Worm (Caenorhabditis elegans) whole organism, late embryonic: ENCODE measurements around the gene C14E2.7.

Experiments
- C08G9.2 ChIP-seq: sonication (generic microtip); optimal IDR thresholded peaks from 2 replicates; lab custom pipeline; 2016; ENCODE audit warnings: mild to moderate bottlenecking, missing genetic modification characterization, moderate library complexity, missing compliant biosample characterization
- K09A11.1 ChIP-seq: sonication (generic microtip); optimal IDR thresholded peaks from 2 replicates; lab custom pipeline; 2017; ENCODE audit warnings: antibody characterized with exemption, mild to moderate bottlenecking, missing genetic modification characterization, missing compliant biosample characterization; ENCODE audit not compliant: insufficient read depth
- T23F11.4 ChIP-seq: fragments of 200-800 bp; sonication (Bioruptor generic); optimal IDR thresholded peaks from 2 replicates; lab custom pipeline; 2018; ENCODE audit warnings: mild to moderate bottlenecking, missing genetic modification characterization, missing compliant biosample characterization
- ama-1 ChIP-seq: fragments of 150-350 bp; optimal IDR thresholded peaks from 2 replicates; lab custom pipeline; 2014
- ceh-18 ChIP-seq: sonication (generic microtip); optimal IDR thresholded peaks from 2 replicates; lab custom pipeline; 2016; ENCODE audit warnings: missing genetic modification characterization, missing compliant biosample characterization
- ceh-22 ChIP-seq: sonication (generic microtip); optimal IDR thresholded peaks from 2 replicates; lab custom pipeline; 2017; ENCODE audit warnings: missing biosample characterization, missing genetic modification characterization
- ceh-31 ChIP-seq: sonication (generic microtip); optimal IDR thresholded peaks from 2 replicates; lab custom pipeline; 2016; ENCODE audit warnings: missing genetic modification characterization, missing compliant biosample characterization
- ceh-48 ChIP-seq: sonication (generic microtip); optimal IDR thresholded peaks from 2 replicates; lab custom pipeline; 2016; ENCODE audit warnings: missing genetic modification characterization, inconsistent platforms, missing compliant biosample characterization
- che-1 ChIP-seq: sonication (generic microtip); optimal IDR thresholded peaks from 2 replicates; lab custom pipeline; 2016; ENCODE audit warnings: mild to moderate bottlenecking, missing genetic modification characterization, missing compliant biosample characterization
- dmd-4 ChIP-seq: sonication (generic microtip); optimal IDR thresholded peaks from 2 replicates; lab custom pipeline; 2016; ENCODE audit warnings: borderline replicate concordance, missing genetic modification characterization, missing compliant biosample characterization
- dve-1 ChIP-seq: sonication (generic microtip); optimal IDR thresholded peaks from 2 replicates; lab custom pipeline; 2017; ENCODE audit warnings: antibody characterized with exemption, mild to moderate bottlenecking, missing genetic modification characterization, missing compliant biosample characterization
- elt-2 ChIP-seq: sonication (generic microtip); optimal IDR thresholded peaks from 2 replicates; lab custom pipeline; 2016; ENCODE audit warnings: missing genetic modification reagents, missing genetic modification characterization, missing compliant biosample characterization
- fkh-10 ChIP-seq: fragments of 150-350 bp; optimal IDR thresholded peaks from 2 replicates; lab custom pipeline; 2014; ENCODE audit warnings: missing biosample characterization, missing genetic modification reagents, missing genetic modification characterization
- hlh-15 ChIP-seq: sonication (generic microtip); optimal IDR thresholded peaks from 2 replicates; lab custom pipeline; 2016; ENCODE audit warnings: missing genetic modification characterization, missing compliant biosample characterization
- hlh-6 ChIP-seq: sonication (generic microtip); optimal IDR thresholded peaks from 2 replicates; lab custom pipeline; 2016; ENCODE audit warnings: missing genotype, missing genetic modification characterization, missing compliant biosample characterization
- hlh-8 ChIP-seq: sonication (generic microtip); optimal IDR thresholded peaks from 2 replicates; lab custom pipeline; 2016; ENCODE audit warnings: missing genotype, missing genetic modification characterization, missing compliant biosample characterization
- lim-6 ChIP-seq: sonication (generic microtip); optimal IDR thresholded peaks from 2 replicates; lab custom pipeline; 2016; ENCODE audit warnings: missing genetic modification characterization, missing compliant biosample characterization
- madf-2 ChIP-seq: sonication (generic microtip); optimal IDR thresholded peaks from 2 replicates; lab custom pipeline; 2017; ENCODE audit warnings: missing genetic modification characterization, missing compliant biosample characterization
- nhr-11 ChIP-seq: fragments of 150-350 bp; optimal IDR thresholded peaks from 2 replicates; lab custom pipeline; 2014; ENCODE audit warnings: missing biosample characterization, missing genetic modification characterization
- nhr-232 ChIP-seq: sonication (generic microtip); optimal IDR thresholded peaks from 2 replicates; lab custom pipeline; 2016; ENCODE audit warnings: missing genetic modification characterization, missing compliant biosample characterization
- npax-4 ChIP-seq: sonication (generic microtip); optimal IDR thresholded peaks from 2 replicates; lab custom pipeline; 2016; ENCODE audit warnings: missing genetic modification characterization, missing compliant biosample characterization
- odd-2 ChIP-seq: sonication (generic microtip); optimal IDR thresholded peaks from 2 replicates; lab custom pipeline; 2017; ENCODE audit warnings: antibody characterized with exemption, mild to moderate bottlenecking, missing genetic modification characterization, missing compliant biosample characterization
- pax-1 ChIP-seq: fragments of 150-350 bp; optimal IDR thresholded peaks from 2 replicates; lab custom pipeline; 2014; ENCODE audit warnings: missing biosample characterization, missing genetic modification characterization
- pha-2 ChIP-seq: sonication (generic microtip); optimal IDR thresholded peaks from 2 replicates; lab custom pipeline; 2017; ENCODE audit warnings: mild to moderate bottlenecking, missing genetic modification characterization, missing compliant biosample characterization
- pha-4 ChIP-seq: fragments of 150-350 bp; optimal IDR thresholded peaks from 2 replicates; lab custom pipeline; 2018; ENCODE audit warnings: missing biosample characterization, missing genetic modification reagents, missing genetic modification characterization
- pqm-1 ChIP-seq: sonication (generic microtip); optimal IDR thresholded peaks from 2 replicates; lab custom pipeline; 2016; ENCODE audit warnings: missing genetic modification characterization, missing compliant biosample characterization
- pros-1 ChIP-seq: fragments of 150-350 bp; optimal IDR thresholded peaks from 2 replicates; lab custom pipeline; 2014; ENCODE audit warnings: missing biosample characterization, missing genetic modification reagents, missing genetic modification characterization
- rnt-1 ChIP-seq: sonication (generic microtip); optimal IDR thresholded peaks from 2 replicates; lab custom pipeline; 2016; ENCODE audit warnings: missing genetic modification characterization, missing compliant biosample characterization
- sdc-2 ChIP-seq: sonication (generic microtip); optimal IDR thresholded peaks from 2 replicates; lab custom pipeline; 2016; ENCODE audit warnings: missing genotype, missing genetic modification characterization, missing compliant biosample characterization
- sox-2 ChIP-seq: fragments of 200-800 bp; sonication (Bioruptor generic); IDR thresholded peaks from 2 replicates; pipeline ENCODE4 v1.3.6; 2022; ENCODE audit warnings: missing genetic modification reagents, missing genetic modification characterization, missing compliant biosample characterization
- sox-4 ChIP-seq: sonication (generic microtip); optimal IDR thresholded peaks from 2 replicates; lab custom pipeline; 2017; ENCODE audit warnings: mild to moderate bottlenecking, missing genetic modification characterization, inconsistent platforms, missing compliant biosample characterization
- tbx-2 ChIP-seq: sonication (generic microtip); optimal IDR thresholded peaks from 2 replicates; lab custom pipeline; 2016; ENCODE audit warnings: missing genetic modification characterization, missing compliant biosample characterization
- tbx-7 ChIP-seq: sonication (generic microtip); optimal IDR thresholded peaks from 2 replicates; lab custom pipeline; 2016; ENCODE audit warnings: missing genotype, missing genetic modification characterization, missing compliant biosample characterization
- ttx-3 ChIP-seq: sonication (generic microtip); optimal IDR thresholded peaks from 2 replicates; lab custom pipeline; 2016; ENCODE audit warnings: missing genetic modification reagents, missing genetic modification characterization, missing compliant biosample characterization
- unc-3 ChIP-seq, 2 experiments: fragments of 200-800 bp in 1 of 2; sonication (Bioruptor generic) in 1 of 2; sonication (generic microtip) in 1 of 2; conservative IDR thresholded peaks in 1 of 2; optimal IDR thresholded peaks in 1 of 2; 2 replicates each; pipeline versions ENCODE4 v1.3.6 to Lab custom; 2016 to 2022; ENCODE audit warnings: missing compliant biosample characterization in 2 of 2, missing genetic modification characterization in 2 of 2, missing genetic modification reagents in 1 of 2
- unc-42 ChIP-seq: sonication (generic microtip); optimal IDR thresholded peaks from 2 replicates; lab custom pipeline; 2016; ENCODE audit warnings: missing genotype, missing genetic modification characterization, missing compliant biosample characterization
- unc-55 ChIP-seq: sonication (generic microtip); optimal IDR thresholded peaks from 2 replicates; lab custom pipeline; 2017; ENCODE audit warnings: missing biosample characterization, missing genetic modification reagents, missing genetic modification characterization

C14E2.7 gene

ce11 chrX:1816106-1816505 is at the start of gene C14E2.7:
Gene C14E2.7 (plus strand): TSS chrX:1816406.
- TF ChIP-seq pros-1 (tag; lab: Kevin White, UChicago) (no peak), tbx-7 (tag; lab: Kevin White, UChicago) (no peak), pax-1 (tag; lab: Kevin White, UChicago) (no peak)

- TF ChIP-seq K09A11.1 = no peak
- no peak for TF ChIP-seq elt-2 (tag; lab: Kevin White, UChicago)
- no peak for TF ChIP-seq ceh-22
- no peak for TF ChIP-seq madf-2 (tag; lab: Kevin White, UChicago)
- TF ChIP-seq odd-2 (tag; lab: Kevin White, UChicago) = no peak
- TF ChIP-seq ceh-48 (tag; lab: Kevin White, UChicago) = no peak
- no peak for TF ChIP-seq sdc-2 (tag; lab: Kevin White, UChicago)
- no peak for TF ChIP-seq tbx-7 (tag; lab: Kevin White, UChicago)
- TF ChIP-seq sox-2 (GFP tag; lab: Robert Waterston, UW) = no peak
Observed at ce11 chrX:1769636-1770035, 46.6 kb upstream of the C14E2.7 start.

ce11 chrX:1777988-1778387 is 38.2 kb upstream of the C14E2.7 start, which contains the start of gene elc-2:
Gene elc-2 (minus strand): TSS chrX:1778088.
- TF ChIP-seq ceh-31 (tag; lab: Kevin White, UChicago) (no peak), pax-1 (tag; lab: Kevin White, UChicago) (no peak), tbx-7 (tag; lab: Kevin White, UChicago) (no peak), sox-4 (tag; lab: Kevin White, UChicago) (no peak), fkh-10 (GFP tag; lab: Kevin White, UChicago) (no peak), hlh-8 (tag; lab: Kevin White, UChicago) (no peak), ttx-3 (tag; lab: Kevin White, UChicago) (no peak), dve-1 (tag; lab: Kevin White, UChicago) (no peak), lim-6 (tag; lab: Kevin White, UChicago) (no peak), pha-4 (tag; lab: Kevin White, UChicago) (no peak), T23F11.4 (GFP tag; lab: Kevin White, UChicago) (no peak), unc-42 (tag; lab: Kevin White, UChicago) (no peak), ama-1 (lab: Kevin White, UChicago) (no peak), hlh-15 (tag; lab: Kevin White, UChicago) (no peak), npax-4 (no peak)
- TF ChIP-seq, all 69 proteins: peak for 0

ce11 chrX:1785692-1786091 is 30.5 kb upstream of the C14E2.7 start:
- no peak for TF ChIP-seq sox-2 (GFP tag; lab: Robert Waterston, UW)
- no peak for TF ChIP-seq pha-4 (tag; lab: Kevin White, UChicago)
- no peak for TF ChIP-seq unc-55
- TF ChIP-seq C08G9.2 (tag; lab: Kevin White, UChicago) = no peak
- TF ChIP-seq ceh-18 = no peak
- no peak for TF ChIP-seq ceh-22
- no peak for TF ChIP-seq K09A11.1
- TF ChIP-seq madf-2 (tag; lab: Kevin White, UChicago) = no peak
- TF ChIP-seq che-1 = no peak
- TF ChIP-seq rnt-1 (tag; lab: Kevin White, UChicago) = no peak
- no peak for TF ChIP-seq pqm-1
- TF ChIP-seq unc-42 (tag; lab: Kevin White, UChicago) = no peak
- no peak for TF ChIP-seq dmd-4 (tag; lab: Kevin White, UChicago)
- no peak for TF ChIP-seq T23F11.4 (GFP tag; lab: Kevin White, UChicago)
- TF ChIP-seq nhr-11 = no peak
- no peak for TF ChIP-seq pax-1 (tag; lab: Kevin White, UChicago)
- no peak for TF ChIP-seq tbx-2 (tag; lab: Kevin White, UChicago)

- TF ChIP-seq nhr-232 = no peak
- TF ChIP-seq unc-3 (GFP tag; conservative IDR thresholded peaks at IDR 0.05; lab: Robert Waterston, UW) = no peak
- no peak for TF ChIP-seq unc-3 (tag; optimal IDR thresholded peaks at IDR 0.05; lab: Kevin White, UChicago)
- no peak for TF ChIP-seq pha-2
- TF ChIP-seq hlh-6 (tag; lab: Kevin White, UChicago) = no peak
- no peak for TF ChIP-seq pros-1 (tag; lab: Kevin White, UChicago)
Observed at ce11 chrX:1786607-1787006, 29.6 kb upstream of the C14E2.7 start, which contains the start of gene arg-1. Gene arg-1 (plus strand): TSS chrX:1786907.
